Fruit fly (Drosophila melanogaster) whole organism, wandering third instar larva: ENCODE measurements around the gene Nca.

ENCODE experiments used
- Abd-B ChIP-seq: fragments of >200 bp; optimal IDR thresholded peaks from 2 replicates; lab custom pipeline; 2017; ENCODE audit warnings: missing biosample characterization, missing genetic modification characterization
- CG32264 ChIP-seq: fragments of 200-800 bp; sonication (Bioruptor generic); optimal IDR thresholded peaks from 2 replicates; lab custom pipeline; 2016; ENCODE audit warnings: missing biosample characterization, missing genetic modification characterization
- CrebA ChIP-seq: fragments of 200-800 bp; sonication (Bioruptor generic); optimal IDR thresholded peaks from 2 replicates; lab custom pipeline; 2016; ENCODE audit warnings: missing biosample characterization, mild to moderate bottlenecking, missing genetic modification characterization, borderline replicate concordance
- Dfd ChIP-seq: fragments of >200 bp; optimal IDR thresholded peaks from 2 replicates; lab custom pipeline; 2017; ENCODE audit warnings: missing biosample characterization, missing genetic modification characterization
- Dif ChIP-seq: fragments of 200-275, 200-300 bp; sonication (Bioruptor generic); optimal IDR thresholded peaks from 2 replicates; lab custom pipeline; 2018; ENCODE audit warnings: missing biosample characterization, missing genetic modification characterization; ENCODE audit not compliant: partially characterized antibody
- GATAd ChIP-seq: sonication (Bioruptor generic); optimal IDR thresholded peaks from 2 replicates; lab custom pipeline; 2016; ENCODE audit warnings: missing biosample characterization, missing genetic modification characterization
- Hr78 ChIP-seq: fragments of >200 bp; optimal IDR thresholded peaks from 2 replicates; lab custom pipeline; 2017; ENCODE audit warnings: missing biosample characterization, missing genetic modification characterization
- Hr83 ChIP-seq: fragments of 200-300 bp; sonication (Bioruptor generic); optimal IDR thresholded peaks from 2 replicates; lab custom pipeline; 2016; ENCODE audit warnings: missing biosample characterization, mild to moderate bottlenecking, missing genetic modification characterization, moderate library complexity; ENCODE audit not compliant: poor library complexity, severe bottlenecking
- Jra ChIP-seq: sonication (Bioruptor generic); optimal IDR thresholded peaks from 2 replicates; lab custom pipeline; 2016; ENCODE audit warnings: missing biosample characterization, missing genetic modification characterization
- Mio ChIP-seq: sonication (Bioruptor generic); optimal IDR thresholded peaks from 2 replicates; lab custom pipeline; 2016; ENCODE audit warnings: missing biosample characterization, missing genetic modification characterization
- Myc ChIP-seq: fragments of >200 bp; optimal IDR thresholded peaks from 2 replicates; lab custom pipeline; 2017
- OdsH ChIP-seq: fragments of 200-800 bp; sonication (Bioruptor generic); optimal IDR thresholded peaks from 2 replicates; lab custom pipeline; 2016; ENCODE audit warnings: missing biosample characterization, mild to moderate bottlenecking, missing genetic modification characterization
- Rel ChIP-seq, 2 experiments: fragments of 200-800 bp; sonication (Bioruptor generic) in 1 of 2; optimal IDR thresholded peaks; 2 replicates in 1 of 2; 3 replicates in 1 of 2; lab custom pipeline; 2016 to 2019; ENCODE audit warnings: mild to moderate bottlenecking in 2 of 2, missing biosample characterization in 2 of 2, missing genetic modification characterization in 2 of 2, moderate library complexity in 1 of 2
- Sp1 ChIP-seq: fragments of 200-800 bp; sonication (Bioruptor generic); optimal IDR thresholded peaks from 3 replicates; lab custom pipeline; 2019; ENCODE audit warnings: missing biosample characterization, mild to moderate bottlenecking, missing genetic modification characterization, moderate library complexity
- Vsx2 ChIP-seq: fragments of 200-300, 225-300 bp; sonication (Bioruptor generic); optimal IDR thresholded peaks from 2 replicates; lab custom pipeline; 2018; ENCODE audit warnings: missing biosample characterization, missing genetic modification characterization; ENCODE audit not compliant: partially characterized antibody
- brk ChIP-seq: fragments of 200-800 bp; sonication (Bioruptor generic); optimal IDR thresholded peaks from 2 replicates; lab custom pipeline; 2016; ENCODE audit warnings: missing biosample characterization, mild to moderate bottlenecking, missing genetic modification characterization
- dl ChIP-seq, 2 experiments: fragments of 175-275, 200-275 bp in 1 of 2; fragments of 200-275 bp in 1 of 2; sonication (Bioruptor generic); optimal IDR thresholded peaks; lab custom pipeline; 2018; ENCODE audit warnings: mild to moderate bottlenecking in 2 of 2, missing biosample characterization in 2 of 2, missing genetic modification characterization in 2 of 2, moderate library complexity in 2 of 2; ENCODE audit not compliant: partially characterized antibody in 2 of 2, insufficient read depth in 1 of 2
- dmrt93B ChIP-seq: fragments of 200-800 bp; sonication (Bioruptor generic); optimal IDR thresholded peaks from 2 replicates; lab custom pipeline; 2018; ENCODE audit warnings: missing biosample characterization, mild to moderate bottlenecking, missing genetic modification characterization
- ey ChIP-seq: fragments of 200-800 bp; sonication (Bioruptor generic); optimal IDR thresholded peaks from 2 replicates; lab custom pipeline; 2016; ENCODE audit warnings: missing biosample characterization, missing genetic modification characterization
- fru ChIP-seq: fragments of 200-800 bp; sonication (Bioruptor generic); optimal IDR thresholded peaks from 3 replicates; lab custom pipeline; 2016; ENCODE audit warnings: missing biosample characterization, mild to moderate bottlenecking, missing genetic modification characterization
- h ChIP-seq: fragments of 200-800 bp; sonication (Bioruptor generic); optimal IDR thresholded peaks from 3 replicates; lab custom pipeline; 2016; ENCODE audit warnings: missing biosample characterization, mild to moderate bottlenecking, missing genetic modification characterization
- jim ChIP-seq: fragments of 175-275, 200-325 bp; sonication (Bioruptor generic); optimal IDR thresholded peaks from 2 replicates; lab custom pipeline; 2016; ENCODE audit warnings: missing biosample characterization, mild to moderate bottlenecking, missing genetic modification characterization
- lola ChIP-seq: fragments of >200 bp; optimal IDR thresholded peaks from 2 replicates; lab custom pipeline; 2017; ENCODE audit warnings: missing biosample characterization, missing genetic modification characterization
- pan ChIP-seq: fragments of >200 bp; optimal IDR thresholded peaks from 2 replicates; lab custom pipeline; 2017
- psq ChIP-seq: fragments of 200-800 bp; sonication (Bioruptor generic); optimal IDR thresholded peaks from 3 replicates; lab custom pipeline; 2017; ENCODE audit warnings: missing biosample characterization, mild to moderate bottlenecking, missing genetic modification characterization, moderate library complexity
- rgr ChIP-seq: fragments of 200-800 bp; sonication (Bioruptor generic); optimal IDR thresholded peaks from 3 replicates; lab custom pipeline; 2016; ENCODE audit warnings: missing biosample characterization, mild to moderate bottlenecking, missing genetic modification characterization
- sage ChIP-seq: fragments of 200-800 bp; sonication (Bioruptor generic); optimal IDR thresholded peaks from 2 replicates; lab custom pipeline; 2016; ENCODE audit warnings: missing biosample characterization, mild to moderate bottlenecking, missing genetic modification characterization
- tai ChIP-seq: sonication (Bioruptor generic); optimal IDR thresholded peaks from 2 replicates; lab custom pipeline; 2016; ENCODE audit warnings: missing biosample characterization, missing genetic modification characterization
- woc ChIP-seq: sonication (Bioruptor generic); optimal IDR thresholded peaks from 2 replicates; lab custom pipeline; 2016; ENCODE audit warnings: missing biosample characterization, mild to moderate bottlenecking, missing genetic modification characterization

The Nca gene

DNA sequence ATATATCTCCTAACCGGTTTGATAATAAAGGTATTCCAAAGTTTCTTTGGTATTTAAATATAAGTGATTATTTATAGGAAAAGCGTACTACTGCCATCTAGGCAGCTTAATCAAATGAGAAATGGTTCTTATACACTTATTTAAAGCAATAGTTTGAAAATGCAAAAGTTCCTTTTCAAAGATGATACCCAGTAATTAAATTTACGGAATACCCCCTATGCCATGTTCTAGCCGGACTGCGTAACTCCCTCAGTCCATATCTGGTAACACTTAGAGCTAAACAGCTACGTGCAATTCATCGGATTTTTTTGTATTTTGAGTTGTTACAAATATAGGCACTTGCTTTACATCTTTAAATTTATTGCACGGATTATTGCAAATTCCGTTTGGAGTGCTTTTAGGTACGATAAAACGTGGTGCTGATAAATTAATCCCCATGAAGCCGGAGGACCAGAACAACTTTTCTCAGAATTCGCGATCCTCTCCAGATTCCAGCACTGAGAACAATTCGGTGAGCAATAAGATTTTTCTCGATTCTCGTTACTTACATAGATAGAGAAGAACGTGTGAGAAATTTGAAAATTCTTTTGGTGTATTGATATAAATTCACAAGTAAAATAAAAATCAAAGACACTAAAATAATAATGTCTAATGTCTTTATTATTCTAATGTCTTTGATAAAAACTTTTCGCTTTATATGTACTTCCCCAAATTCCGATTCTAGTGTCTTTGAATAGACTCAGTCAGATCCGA lies 11.0 kb downstream of the Nca start, which contains the start of gene CG7668 (continued):
- TF ChIP-seq Dif (GFP tag; lab: Kevin White, UChicago): no peak
- peak; percentile 73 for TF ChIP-seq sage
- TF ChIP-seq woc (GFP tag; lab: Kevin White, UChicago): peak; percentile 79
- TF ChIP-seq dl (GFP tag; optimal IDR thresholded peaks at IDR 0.05; lab: Kevin White, UChicago; ENCODE audit: insufficient read depth in 1 of 2, partially characterized antibody in 2 of 2): no peak
- TF ChIP-seq Rel (GFP tag; optimal IDR thresholded peaks at IDR 0.05; lab: Kevin White, UChicago): peak; percentile 40
- peak; percentile 80 for TF ChIP-seq Rel (tag; optimal IDR thresholded peaks at IDR 0.05; lab: Kevin White, UChicago)
- TF ChIP-seq Sp1 (GFP tag; lab: Kevin White, UChicago): peak; percentile 95
- TF ChIP-seq Dfd: no peak
- TF ChIP-seq fru: peak; percentile 91
- TF ChIP-seq CrebA (GFP tag; lab: Kevin White, UChicago): peak; percentile 63

- TF ChIP-seq Vsx2 (GFP tag; lab: Kevin White, UChicago) (no peak), sage (no peak), h (GFP tag; lab: Kevin White, UChicago) (no peak), woc (GFP tag; lab: Kevin White, UChicago) (no peak), GATAd (GFP tag; lab: Kevin White, UChicago) (no peak)
Measured at dm6 chr3L:20003235-20003493, 11.5 kb downstream of the Nca start.

dm6 chr3L:20004442-20004869 lies 12.8 kb downstream of the Nca start:
- peak; percentile 0 for TF ChIP-seq Hr83 (GFP tag; lab: Kevin White, UChicago)
- TF ChIP-seq Vsx2 (GFP tag; lab: Kevin White, UChicago): peak; percentile 79
- peak; percentile 64 for TF ChIP-seq Myc (lab: Kevin White, UChicago)
- TF ChIP-seq Rel (GFP tag; optimal IDR thresholded peaks at IDR 0.05; lab: Kevin White, UChicago): no peak
- TF ChIP-seq Rel (tag; optimal IDR thresholded peaks at IDR 0.05; lab: Kevin White, UChicago): no peak
- TF ChIP-seq sage: peak; percentile 31

DNA sequence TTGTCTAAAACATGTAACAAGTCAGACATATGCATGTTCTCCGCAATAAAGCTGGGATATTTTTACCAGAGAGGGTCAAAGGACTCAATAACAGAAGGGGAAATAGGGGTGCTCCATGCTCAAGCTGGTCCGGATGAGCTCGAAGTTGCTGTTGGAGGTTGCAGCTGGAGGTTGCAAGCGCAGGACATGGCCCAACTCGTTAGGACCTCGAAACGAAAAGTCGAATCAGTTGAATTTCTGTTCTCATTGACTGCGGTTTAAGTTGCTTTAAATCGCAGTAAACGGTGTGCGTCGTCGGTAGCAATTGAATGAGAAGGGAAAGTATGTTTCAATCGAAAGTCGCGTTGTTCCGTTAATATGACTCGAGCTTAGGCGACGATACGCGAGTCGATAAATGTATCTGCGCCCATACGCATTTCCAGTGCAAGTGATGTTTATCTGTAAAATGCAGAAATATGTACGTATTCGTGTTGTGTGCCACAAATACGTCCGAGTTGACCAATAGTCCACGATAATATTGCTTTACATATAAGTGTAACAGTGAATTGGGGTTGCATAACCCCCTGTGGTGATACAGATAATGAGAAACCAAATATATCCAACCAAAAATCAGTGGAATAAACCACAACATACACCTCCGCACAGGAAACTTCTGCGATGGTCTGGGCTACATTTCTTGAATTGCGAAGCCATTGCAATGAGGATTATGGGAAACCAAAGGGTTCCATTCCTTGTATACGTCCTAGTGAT lies 13.5 kb downstream of the Nca start, which contains the start of gene kug:
Gene kug, plus strand, starts transcription at position 269 of the 750 bp plus-strand sequence.
- TF ChIP-seq OdsH: no peak
- no peak for TF ChIP-seq Hr83 (GFP tag; lab: Kevin White, UChicago)
- no peak for TF ChIP-seq h (GFP tag; lab: Kevin White, UChicago)
- no peak for TF ChIP-seq tai (GFP tag; lab: Kevin White, UChicago)
- no peak for TF ChIP-seq woc (GFP tag; lab: Kevin White, UChicago)
- no peak for TF ChIP-seq Myc (lab: Kevin White, UChicago)
- TF ChIP-seq Rel (GFP tag; optimal IDR thresholded peaks at IDR 0.05; lab: Kevin White, UChicago): no peak
- TF ChIP-seq Rel (tag; optimal IDR thresholded peaks at IDR 0.05; lab: Kevin White, UChicago): no peak
- TF ChIP-seq lola (GFP tag; lab: Kevin White, UChicago): no peak
- TF ChIP-seq CG32264: no peak
- TF ChIP-seq fru: no peak
- TF ChIP-seq pan (lab: Kevin White, UChicago): no peak
- TF ChIP-seq Hr78 (GFP tag; lab: Kevin White, UChicago): no peak
- TF ChIP-seq ey (GFP tag; lab: Kevin White, UChicago): no peak
- TF ChIP-seq Abd-B (GFP tag; lab: Kevin White, UChicago): no peak

- TF ChIP-seq Jra (GFP tag; lab: Kevin White, UChicago): no peak
- no peak for TF ChIP-seq jim (GFP tag; lab: Kevin White, UChicago)
- TF ChIP-seq dmrt93B: no peak
- TF ChIP-seq Rel (GFP tag; optimal IDR thresholded peaks at IDR 0.05; lab: Kevin White, UChicago): no peak
- peak; percentile 77 for TF ChIP-seq Rel (tag; optimal IDR thresholded peaks at IDR 0.05; lab: Kevin White, UChicago)
- no peak for TF ChIP-seq psq (GFP tag; lab: Kevin White, UChicago)
- peak; percentile 34 for TF ChIP-seq tai (GFP tag; lab: Kevin White, UChicago)
- no peak for TF ChIP-seq pan (lab: Kevin White, UChicago)
- TF ChIP-seq h (GFP tag; lab: Kevin White, UChicago): no peak
- no peak for TF ChIP-seq Mio (GFP tag; lab: Kevin White, UChicago)
- no peak for TF ChIP-seq brk (GFP tag; lab: Kevin White, UChicago)
- TF ChIP-seq rgr (GFP tag; lab: Kevin White, UChicago): no peak
- no peak for TF ChIP-seq fru
Measured at dm6 chr3L:20006269-20007265, 14.9 kb downstream of the Nca start.
